Worm (Caenorhabditis elegans): Measurements from ENCODE around the gene nfyc-1.

ce11 chrII:44740-45139 lies 1.0 kb downstream of the nfyc-1 start, which contains the start of gene rpoa-49:
- no peak for TF ChIP-seq lin-39 (tag; optimal IDR thresholded peaks at IDR 0.05)
- no peak for TF ChIP-seq nhr-237 (tag; optimal IDR thresholded peaks at IDR 0.05)
- no peak for TF ChIP-seq ceh-9 (tag; optimal IDR thresholded peaks at IDR 0.05)
- TF ChIP-seq skn-1 (tag; optimal IDR thresholded peaks at IDR 0.05), result no peak
- TF ChIP-seq pqm-1 (tag; optimal IDR thresholded peaks at IDR 0.05), result no peak
- TF ChIP-seq fkh-10 (GFP tag; optimal IDR thresholded peaks at IDR 0.05), result no peak
- no peak for TF ChIP-seq snpc-4 (tag; optimal IDR thresholded peaks at IDR 0.05)
- TF ChIP-seq ztf-11 (tag; optimal IDR thresholded peaks at IDR 0.05), result no peak
- TF ChIP-seq elt-3 (tag; optimal IDR thresholded peaks at IDR 0.05), result no peak
- no peak for TF ChIP-seq nhr-76 (tag; optimal IDR thresholded peaks at IDR 0.05)
- no peak for TF ChIP-seq elt-1 (tag; optimal IDR thresholded peaks at IDR 0.05)

Data from whole organism, L3 larva.